Worm (Caenorhabditis elegans) whole organism, L3 larva: ENCODE data around the gene nhr-79.

Experiments
- R02D3.7 ChIP-seq: fragments of 150-350 bp; optimal IDR thresholded peaks from 2 replicates; lab custom pipeline; 2014; ENCODE audit warnings: missing biosample characterization, missing genetic modification characterization
- ZK546.5 ChIP-seq: sonication (generic microtip); optimal IDR thresholded peaks from 2 replicates; lab custom pipeline; 2017; ENCODE audit warnings: missing biosample characterization, missing genetic modification characterization
- aly-2 ChIP-seq: fragments of 150-350 bp; optimal IDR thresholded peaks from 2 replicates; lab custom pipeline; 2014; ENCODE audit warnings: missing biosample characterization, missing genetic modification characterization
- ama-1 ChIP-seq: fragments of 150-350 bp; optimal IDR thresholded peaks from 2 replicates; lab custom pipeline; 2018
- ceh-28 ChIP-seq: fragments of 150-350 bp; optimal IDR thresholded peaks from 2 replicates; lab custom pipeline; 2014; ENCODE audit warnings: missing biosample characterization, missing genetic modification reagents, missing genetic modification characterization
- ceh-82 ChIP-seq: fragments of 150-350 bp; optimal IDR thresholded peaks from 2 replicates; lab custom pipeline; 2014; ENCODE audit warnings: missing biosample characterization, missing genetic modification characterization
- ceh-9 ChIP-seq: sonication (generic microtip); optimal IDR thresholded peaks from 2 replicates; lab custom pipeline; 2018; ENCODE audit warnings: missing biosample characterization, missing genetic modification characterization
- egl-27 ChIP-seq: sonication (generic microtip); optimal IDR thresholded peaks from 4 replicates; lab custom pipeline; 2017; ENCODE audit warnings: missing biosample characterization, missing genetic modification reagents, missing genetic modification characterization
- elt-1 ChIP-seq: fragments of 150-350 bp; optimal IDR thresholded peaks from 2 replicates; lab custom pipeline; 2014; ENCODE audit warnings: missing biosample characterization, missing genetic modification characterization
- elt-2 ChIP-seq: sonication (generic microtip); optimal IDR thresholded peaks from 2 replicates; lab custom pipeline; 2016; ENCODE audit warnings: missing genetic modification reagents, mild to moderate bottlenecking, missing genetic modification characterization, missing compliant biosample characterization
- elt-3 ChIP-seq, 3 experiments: fragments of 150-350 bp in 1 of 3; sonication (generic microtip) in 2 of 3; optimal IDR thresholded peaks; 2 replicates in 2 of 3; 4 replicates in 1 of 3; lab custom pipeline; 2014 to 2017; ENCODE audit warnings: missing biosample characterization in 3 of 3, missing genetic modification characterization in 3 of 3
- fkh-10 ChIP-seq: sonication (generic microtip); optimal IDR thresholded peaks from 2 replicates; lab custom pipeline; 2017; ENCODE audit warnings: missing biosample characterization, missing genetic modification reagents, missing genetic modification characterization
- fkh-2 ChIP-seq: fragments of 150-350 bp; optimal IDR thresholded peaks from 2 replicates; lab custom pipeline; 2014; ENCODE audit warnings: missing biosample characterization, missing genetic modification reagents, missing genetic modification characterization
- fos-1 ChIP-seq: fragments of 150-350 bp; optimal IDR thresholded peaks from 2 replicates; lab custom pipeline; 2014; ENCODE audit warnings: missing biosample characterization, missing genetic modification characterization
- lin-15B ChIP-seq: fragments of 150-350 bp; optimal IDR thresholded peaks from 2 replicates; lab custom pipeline; 2014; ENCODE audit warnings: missing biosample characterization, missing genetic modification characterization
- lin-39 ChIP-seq: fragments of 150-350 bp; optimal IDR thresholded peaks from 2 replicates; lab custom pipeline; 2018; ENCODE audit warnings: missing biosample characterization, missing genetic modification reagents, missing genetic modification characterization
- lsy-12 ChIP-seq: sonication (generic microtip); optimal IDR thresholded peaks from 2 replicates; lab custom pipeline; 2016; ENCODE audit warnings: mild to moderate bottlenecking, missing genetic modification characterization, missing compliant biosample characterization
- mdl-1 ChIP-seq: fragments of 150-350 bp; optimal IDR thresholded peaks from 2 replicates; lab custom pipeline; 2014; ENCODE audit warnings: missing biosample characterization, missing genetic modification characterization
- nfya-1 ChIP-seq: sonication (generic microtip); optimal IDR thresholded peaks from 2 replicates; lab custom pipeline; 2017; ENCODE audit warnings: missing genetic modification characterization, mild to moderate bottlenecking, missing compliant biosample characterization, antibody characterized with exemption, moderate library complexity; ENCODE audit not compliant: insufficient read depth
- nhr-11 ChIP-seq: fragments of 150-350 bp; optimal IDR thresholded peaks from 2 replicates; lab custom pipeline; 2014; ENCODE audit warnings: missing biosample characterization, missing genetic modification characterization
- nhr-12 ChIP-seq: fragments of 150-350 bp; optimal IDR thresholded peaks from 2 replicates; lab custom pipeline; 2014; ENCODE audit warnings: missing biosample characterization, missing genetic modification characterization
- nhr-23 ChIP-seq: fragments of 150-350 bp; optimal IDR thresholded peaks from 2 replicates; lab custom pipeline; 2014; ENCODE audit warnings: missing biosample characterization, missing genetic modification reagents, missing genetic modification characterization
- nhr-237 ChIP-seq: fragments of 150-350 bp; optimal IDR thresholded peaks from 2 replicates; lab custom pipeline; 2014; ENCODE audit warnings: missing biosample characterization, missing genetic modification characterization
- nhr-25 ChIP-seq: sonication (generic microtip); optimal IDR thresholded peaks from 2 replicates; lab custom pipeline; 2017; ENCODE audit warnings: missing biosample characterization, missing genetic modification characterization
- nhr-28 ChIP-seq: fragments of 150-350 bp; optimal IDR thresholded peaks from 2 replicates; lab custom pipeline; 2014; ENCODE audit warnings: missing biosample characterization, missing genetic modification characterization
- nhr-43 ChIP-seq: sonication (generic microtip); optimal IDR thresholded peaks from 2 replicates; lab custom pipeline; 2016; ENCODE audit warnings: mild to moderate bottlenecking, missing genetic modification characterization, missing compliant biosample characterization; ENCODE audit not compliant: poor library complexity, severe bottlenecking
- nhr-67 ChIP-seq: fragments of 150-350 bp; optimal IDR thresholded peaks from 2 replicates; lab custom pipeline; 2014; ENCODE audit warnings: missing biosample characterization, missing genetic modification characterization
- nhr-76 ChIP-seq: fragments of 150-350 bp; sonication (generic microtip); optimal IDR thresholded peaks from 5 replicates; lab custom pipeline; 2014; ENCODE audit warnings: missing biosample characterization, missing genetic modification characterization
- pha-4 ChIP-seq: fragments of 150-350 bp; optimal IDR thresholded peaks from 2 replicates; lab custom pipeline; 2014; ENCODE audit warnings: missing biosample characterization, missing genetic modification reagents, missing genetic modification characterization
- sea-2 ChIP-seq: fragments of 150-350 bp; sonication (generic microtip); optimal IDR thresholded peaks from 4 replicates; lab custom pipeline; 2014; ENCODE audit warnings: missing biosample characterization, missing genetic modification reagents, missing genetic modification characterization
- skn-1 ChIP-seq: fragments of 150-350 bp; optimal IDR thresholded peaks from 2 replicates; lab custom pipeline; 2014; ENCODE audit warnings: missing biosample characterization, missing genetic modification characterization
- snpc-4 ChIP-seq: fragments of 150-350 bp; optimal IDR thresholded peaks from 2 replicates; lab custom pipeline; 2014; ENCODE audit warnings: missing biosample characterization, missing genetic modification characterization
- tbx-2 ChIP-seq: sonication (generic microtip); optimal IDR thresholded peaks from 2 replicates; lab custom pipeline; 2016; ENCODE audit warnings: mild to moderate bottlenecking, missing genetic modification characterization, missing compliant biosample characterization
- unc-39 ChIP-seq: sonication (generic microtip); optimal IDR thresholded peaks from 4 replicates; lab custom pipeline; 2017; ENCODE audit warnings: missing biosample characterization, missing genetic modification characterization
- unc-62 ChIP-seq: fragments of 150-350 bp; sonication (generic microtip); optimal IDR thresholded peaks from 4 replicates; lab custom pipeline; 2014; ENCODE audit warnings: missing biosample characterization, missing genetic modification reagents, missing genetic modification characterization
- zag-1 ChIP-seq: fragments of 150-350 bp; optimal IDR thresholded peaks from 2 replicates; lab custom pipeline; 2014; ENCODE audit warnings: missing biosample characterization, missing genetic modification characterization
- ztf-4 ChIP-seq: fragments of 150-350 bp; optimal IDR thresholded peaks from 2 replicates; lab custom pipeline; 2014; ENCODE audit warnings: missing biosample characterization, missing genetic modification characterization

The nhr-79 gene

ce11 chrV:19251844-19252243 is 40.1 kb upstream of the nhr-79 start, which contains the start of gene F21D9.11:
F21D9.11 (plus strand) TSS chrV:19252144.
- no peak for TF ChIP-seq ama-1 (lab: Kevin White, UChicago)
- no peak for TF ChIP-seq ztf-4 (tag; lab: Kevin White, UChicago)
- no peak for TF ChIP-seq nhr-25 (tag; lab: Kevin White, UChicago)
- TF ChIP-seq nhr-76 (tag; lab: Kevin White, UChicago) = no peak
- TF ChIP-seq skn-1 (tag; lab: Kevin White, UChicago) = no peak
- TF ChIP-seq, all 47 proteins: peak for 0

ce11 chrV:19250983-19251382 is 39.3 kb upstream of the nhr-79 start, which contains the start of gene str-81:
str-81 (minus strand) TSS chrV:19251083.
- TF ChIP-seq elt-1 (tag; lab: Kevin White, UChicago) = no peak
- no peak for TF ChIP-seq sea-2 (GFP tag; lab: Kevin White, UChicago)
- no peak for TF ChIP-seq snpc-4 (tag; lab: Kevin White, UChicago)
- no peak for TF ChIP-seq ceh-9 (tag; lab: Kevin White, UChicago)
- TF ChIP-seq egl-27 (tag; lab: Kevin White, UChicago) = no peak
- no peak for TF ChIP-seq ceh-28 (tag; lab: Kevin White, UChicago)
- TF ChIP-seq fkh-2 (tag; lab: Kevin White, UChicago) = no peak
- no peak for TF ChIP-seq lin-39 (tag; lab: Kevin White, UChicago)
- no peak for TF ChIP-seq nhr-67
- TF ChIP-seq ceh-82 (tag; lab: Kevin White, UChicago) = no peak
- TF ChIP-seq nhr-28 (tag; lab: Kevin White, UChicago) = no peak
- TF ChIP-seq fos-1 (tag; lab: Kevin White, UChicago) = no peak
- no peak for TF ChIP-seq aly-2
- TF ChIP-seq skn-1 (tag; lab: Kevin White, UChicago) = no peak
- no peak for TF ChIP-seq elt-2 (tag; lab: Kevin White, UChicago)
- TF ChIP-seq nhr-23 = no peak
- TF ChIP-seq tbx-2 = no peak
- TF ChIP-seq elt-3 (tag; optimal IDR thresholded peaks at IDR 0.05; lab: Kevin White, UChicago) = no peak
- TF ChIP-seq nhr-12 (tag; lab: Kevin White, UChicago) = no peak

ce11 chrV:19240129-19240528 is 28.4 kb upstream of the nhr-79 start, which contains the start of the genes fbxb-115 and fbxb-1:
fbxb-115 (minus strand) TSS chrV:19240229.
fbxb-1 (plus strand) TSS chrV:19240354.
- no peak for TF ChIP-seq nhr-23

ce11 chrV:19237204-19237603 is 25.5 kb upstream of the nhr-79 start, which contains the start of gene fbxb-2:
fbxb-2 (minus strand) TSS chrV:19237304.
- no peak for TF ChIP-seq nhr-25 (tag; lab: Kevin White, UChicago)
- TF ChIP-seq, all 47 proteins: peak for 0

- no peak for TF ChIP-seq unc-39 (tag; lab: Kevin White, UChicago)
- no peak for TF ChIP-seq R02D3.7 (tag; lab: Kevin White, UChicago)
- no peak for TF ChIP-seq lin-15B (tag; lab: Kevin White, UChicago)
- TF ChIP-seq pha-4 (tag; lab: Kevin White, UChicago) = no peak
- no peak for TF ChIP-seq ZK546.5 (tag; lab: Kevin White, UChicago)
- TF ChIP-seq nhr-237 = no peak
- no peak for TF ChIP-seq mdl-1
- TF ChIP-seq zag-1 (tag; lab: Kevin White, UChicago) = no peak
- TF ChIP-seq fkh-10 = no peak
- no peak for TF ChIP-seq nhr-23
- no peak for TF ChIP-seq lin-39 (tag; lab: Kevin White, UChicago)
- TF ChIP-seq ztf-4 (tag; lab: Kevin White, UChicago) = no peak
- TF ChIP-seq nhr-76 (tag; lab: Kevin White, UChicago) = no peak
- no peak for TF ChIP-seq elt-2 (tag; lab: Kevin White, UChicago)
Measured at ce11 chrV:19233469-19233868, 21.8 kb upstream of the nhr-79 start, which contains the start of gene fbxb-116. fbxb-116 (plus strand) TSS chrV:19233769.

- TF ChIP-seq lin-39 (tag; lab: Kevin White, UChicago) (no peak), snpc-4 (tag; lab: Kevin White, UChicago) (no peak), nhr-43 (tag; lab: Kevin White, UChicago) (no peak), nhr-76 (tag; lab: Kevin White, UChicago) (no peak), mdl-1 (no peak), lsy-12 (tag; lab: Kevin White, UChicago) (no peak), nhr-11 (no peak), ceh-28 (tag; lab: Kevin White, UChicago) (no peak), nfya-1 (tag; lab: Kevin White, UChicago) (no peak), tbx-2 (no peak), nhr-25 (tag; lab: Kevin White, UChicago) (no peak), unc-62 (GFP tag; lab: Kevin White, UChicago) (no peak), nhr-12 (tag; lab: Kevin White, UChicago) (no peak), nhr-67 (no peak), ceh-82 (tag; lab: Kevin White, UChicago) (no peak)
Measured at ce11 chrV:19231167-19231566, 19.5 kb upstream of the nhr-79 start.
